Fruit fly (Drosophila melanogaster) whole organism, embryonic: ENCODE measurements around the gene CG42633.
A peak's percentile ranks its signal among the peaks of the same experiment; 100 is the strongest.

Experiments used
- ATbp ChIP-seq: fragments of 200-800 bp; sonication (Bioruptor generic); optimal IDR thresholded peaks from 2 replicates; lab custom pipeline; 2017; ENCODE audit warnings: missing biosample characterization, mild to moderate bottlenecking, missing genetic modification characterization, missing genetic modification reagents
- Adf1 ChIP-seq: fragments of 200-800 bp; sonication (Bioruptor generic); IDR thresholded peaks from 2 replicates; pipeline ENCODE4 v1.3.6; 2022; ENCODE audit warnings: missing biosample characterization, missing genetic modification characterization
- Awh ChIP-seq: fragments of 200-800 bp; sonication (Bioruptor generic); IDR thresholded peaks from 2 replicates; pipeline ENCODE4, ENCODE4 v1.3.6; 2022; ENCODE audit warnings: missing biosample characterization, missing genetic modification characterization
- C15 ChIP-seq: fragments of 200-800 bp; sonication (Bioruptor generic); IDR thresholded peaks from 3 replicates; pipeline ENCODE4 v1.3.6; 2022; ENCODE audit warnings: missing biosample characterization, missing genetic modification characterization
- CG10321 ChIP-seq: fragments of 200-800 bp; sonication (Bioruptor generic); IDR thresholded peaks from 2 replicates; pipeline ENCODE4 v1.3.6; 2022; ENCODE audit warnings: missing biosample characterization, missing genetic modification characterization
- CG10654 ChIP-seq: fragments of 200-800 bp; sonication (Bioruptor generic); optimal IDR thresholded peaks from 2 replicates; lab custom pipeline; 2016; ENCODE audit warnings: missing biosample characterization, missing genetic modification characterization
- CG11247 ChIP-seq: fragments of 200-800 bp; sonication (Bioruptor generic); IDR thresholded peaks from 2 replicates; pipeline ENCODE4 v1.3.6; 2022; ENCODE audit warnings: missing biosample characterization, missing genetic modification characterization
- CG11696 ChIP-seq: fragments of 200-800 bp; sonication (Bioruptor generic); IDR thresholded peaks from 2 replicates; pipeline ENCODE4 v1.3.6; 2022; ENCODE audit warnings: missing biosample characterization, missing genetic modification characterization
- CG12219 ChIP-seq: fragments of 200-800 bp; sonication (Bioruptor generic); optimal IDR thresholded peaks from 3 replicates; lab custom pipeline; 2018; ENCODE audit warnings: missing biosample characterization, mild to moderate bottlenecking, missing genetic modification characterization
- CG12299 ChIP-seq: fragments of 200-800 bp; sonication (Bioruptor generic); optimal IDR thresholded peaks from 2 replicates; lab custom pipeline; 2018; ENCODE audit warnings: missing biosample characterization, mild to moderate bottlenecking, missing genetic modification characterization
- CG13123 ChIP-seq: fragments of 200-800 bp; sonication (Bioruptor generic); optimal IDR thresholded peaks from 2 replicates; lab custom pipeline; 2016; ENCODE audit warnings: missing biosample characterization, missing genetic modification characterization
- CG13296 ChIP-seq: fragments of 200-800 bp; sonication (Bioruptor generic); optimal IDR thresholded peaks from 3 replicates; lab custom pipeline; 2018; ENCODE audit warnings: missing biosample characterization, mild to moderate bottlenecking, missing genetic modification characterization
- CG14441 ChIP-seq: fragments of 200-800 bp; sonication (Bioruptor generic); IDR thresholded peaks from 2 replicates; pipeline ENCODE4 v1.3.6; 2022; ENCODE audit warnings: missing biosample characterization, missing genetic modification characterization
- CG18619 ChIP-seq: fragments of 200-800 bp; sonication (Bioruptor generic); optimal IDR thresholded peaks from 3 replicates; lab custom pipeline; 2017; ENCODE audit warnings: missing biosample characterization, mild to moderate bottlenecking, missing genetic modification characterization
- CG18764 ChIP-seq: fragments of 200-800 bp; sonication (Bioruptor generic); optimal IDR thresholded peaks from 3 replicates; lab custom pipeline; 2016; ENCODE audit warnings: missing biosample characterization, missing genetic modification characterization
- CG2199 ChIP-seq: fragments of 200-800 bp; sonication (Bioruptor generic); IDR thresholded peaks from 3 replicates; pipeline ENCODE4 v1.3.6; 2022; ENCODE audit warnings: missing biosample characterization, missing genetic modification characterization
- CG30020 ChIP-seq: fragments of 200-800 bp; optimal IDR thresholded peaks from 2 replicates; lab custom pipeline; 2019; ENCODE audit warnings: missing biosample characterization, mild to moderate bottlenecking, missing genetic modification characterization, moderate library complexity
- CG4424 ChIP-seq: fragments of 200-800 bp; sonication (Bioruptor generic); optimal IDR thresholded peaks from 3 replicates; lab custom pipeline; 2016; ENCODE audit warnings: missing biosample characterization, missing genetic modification characterization
- D19B ChIP-seq: fragments of 200-800 bp; sonication (Bioruptor generic); optimal IDR thresholded peaks from 2 replicates; lab custom pipeline; 2017; ENCODE audit warnings: missing biosample characterization, mild to moderate bottlenecking, missing genetic modification characterization
- Dad ChIP-seq: fragments of 200-800 bp; sonication (Bioruptor generic); optimal IDR thresholded peaks from 3 replicates; lab custom pipeline; 2016; ENCODE audit warnings: missing biosample characterization, missing genetic modification characterization
- Eip74EF ChIP-seq, 2 experiments: fragments of 200-800 bp in 1 of 2; fragments of >200 bp in 1 of 2; sonication (Bioruptor generic) in 1 of 2; optimal IDR thresholded peaks; 2 replicates each; lab custom pipeline; 2017 to 2019; ENCODE audit warnings: missing biosample characterization in 2 of 2, missing genetic modification characterization in 2 of 2, mild to moderate bottlenecking in 1 of 2, moderate library complexity in 1 of 2
- Elba2 ChIP-seq: fragments of 200-800 bp; sonication (Bioruptor generic); optimal IDR thresholded peaks from 3 replicates; lab custom pipeline; 2016; ENCODE audit warnings: missing biosample characterization, missing genetic modification characterization
- Med ChIP-seq: fragments of 200-800 bp; sonication (Bioruptor generic); peaks from one replicate; lab custom pipeline; 2016; ENCODE audit warnings: missing biosample characterization, missing genetic modification characterization, mild to moderate bottlenecking, inconsistent platforms, moderate library complexity
- Mes4 ChIP-seq: fragments of 200-800 bp; sonication (Bioruptor generic); optimal IDR thresholded peaks from 2 replicates; lab custom pipeline; 2016; ENCODE audit warnings: missing biosample characterization, missing genetic modification characterization
- Nf-YA ChIP-seq: fragments of 200-800 bp; sonication (Bioruptor generic); IDR thresholded peaks from 2 replicates; pipeline ENCODE4 v1.3.6; 2022; ENCODE audit warnings: missing biosample characterization, missing genetic modification characterization
- PHDP ChIP-seq: fragments of 200-800 bp; sonication (Bioruptor generic); optimal IDR thresholded peaks from 3 replicates; lab custom pipeline; 2018; ENCODE audit warnings: missing biosample characterization, mild to moderate bottlenecking, missing genetic modification characterization, moderate library complexity
- Sox100B ChIP-seq: fragments of 200-800 bp; sonication (Bioruptor generic); optimal IDR thresholded peaks from 3 replicates; lab custom pipeline; 2018; ENCODE audit warnings: missing biosample characterization, mild to moderate bottlenecking, missing genetic modification characterization
- Sry-δ ChIP-seq: fragments of 200-800 bp; sonication (Bioruptor generic); optimal IDR thresholded peaks from 2 replicates; lab custom pipeline; 2016; ENCODE audit warnings: missing biosample characterization, missing genetic modification characterization
- ase ChIP-seq: fragments of 200-800 bp; sonication (Bioruptor generic); IDR thresholded peaks from 3 replicates; pipeline ENCODE4 v1.3.6; 2022; ENCODE audit warnings: missing biosample characterization, missing genetic modification characterization
- bab2 ChIP-seq: fragments of 200-800 bp; sonication (Bioruptor generic); optimal IDR thresholded peaks from 2 replicates; lab custom pipeline; 2016; ENCODE audit warnings: missing biosample characterization, missing genetic modification characterization
- crc ChIP-seq: fragments of 200-800 bp; sonication (Bioruptor generic); optimal IDR thresholded peaks from 2 replicates; lab custom pipeline; 2016; ENCODE audit warnings: missing biosample characterization, missing genetic modification characterization
- fd96Cb ChIP-seq: fragments of 200-800 bp; sonication (Bioruptor generic); optimal IDR thresholded peaks from 2 replicates; lab custom pipeline; 2018; ENCODE audit warnings: missing biosample characterization, mild to moderate bottlenecking, missing genetic modification characterization, moderate library complexity
- gce ChIP-seq: fragments of 200-800 bp; sonication (Bioruptor generic); IDR thresholded peaks from 3 replicates; pipeline ENCODE4 v1.3.6; 2022; ENCODE audit warnings: missing biosample characterization, missing genetic modification characterization
- gcm2 ChIP-seq: fragments of 200-800 bp; sonication (Bioruptor generic); optimal IDR thresholded peaks from 2 replicates; lab custom pipeline; 2016; ENCODE audit warnings: missing biosample characterization, missing genetic modification characterization
- gem ChIP-seq: fragments of 200-800 bp; sonication (Bioruptor generic); optimal IDR thresholded peaks from 2 replicates; lab custom pipeline; 2019; ENCODE audit warnings: missing biosample characterization, mild to moderate bottlenecking, missing genetic modification characterization, moderate library complexity
- grau ChIP-seq: fragments of 200-800 bp; optimal IDR thresholded peaks from 3 replicates; lab custom pipeline; 2019; ENCODE audit warnings: missing biosample characterization, mild to moderate bottlenecking, missing genetic modification characterization, moderate library complexity
- grn ChIP-seq: fragments of 200-800 bp; sonication (Bioruptor generic); optimal IDR thresholded peaks from 3 replicates; lab custom pipeline; 2017; ENCODE audit warnings: missing biosample characterization, missing genetic modification characterization
- jigr1 ChIP-seq: fragments of 200-800 bp; sonication (Bioruptor generic); IDR thresholded peaks from 3 replicates; pipeline ENCODE4 v1.3.6; 2022; ENCODE audit warnings: missing biosample characterization, missing genetic modification characterization
- kah ChIP-seq: fragments of 200-800 bp; sonication (Bioruptor generic); optimal IDR thresholded peaks from 2 replicates; lab custom pipeline; 2018; ENCODE audit warnings: missing biosample characterization, mild to moderate bottlenecking, missing genetic modification characterization
- klu ChIP-seq: fragments of 200-800 bp; sonication (Bioruptor generic); IDR thresholded peaks from 2 replicates; pipeline ENCODE4 v1.3.6; 2022; ENCODE audit warnings: missing biosample characterization, missing genetic modification characterization
- nerfin-1 ChIP-seq: fragments of 200-800 bp; sonication (Bioruptor generic); optimal IDR thresholded peaks from 3 replicates; lab custom pipeline; 2019; ENCODE audit warnings: missing biosample characterization, mild to moderate bottlenecking, missing genetic modification characterization, moderate library complexity
- org-1 ChIP-seq: fragments of 200-800 bp; sonication (Bioruptor generic); optimal IDR thresholded peaks from 2 replicates; lab custom pipeline; 2017; ENCODE audit warnings: missing biosample characterization, missing genetic modification characterization
- pb ChIP-seq: fragments of 200-800 bp; sonication (Bioruptor generic); optimal IDR thresholded peaks from 3 replicates; lab custom pipeline; 2016; ENCODE audit warnings: missing biosample characterization, missing genetic modification characterization
- pum ChIP-seq: fragments of 200-800 bp; sonication (Bioruptor generic); optimal IDR thresholded peaks from 2 replicates; lab custom pipeline; 2016; ENCODE audit warnings: missing biosample characterization, missing genetic modification characterization
- sens ChIP-seq: fragments of 200-800 bp; sonication (Bioruptor generic); peaks from one replicate; lab custom pipeline; 2016; ENCODE audit warnings: missing biosample characterization, missing genetic modification characterization
- seq ChIP-seq: fragments of 200-800 bp; sonication (Bioruptor generic); IDR thresholded peaks from 2 replicates; pipeline ENCODE4 v1.3.6; 2022; ENCODE audit warnings: missing biosample characterization, missing genetic modification characterization
- sim ChIP-seq: fragments of 200-800 bp; sonication (Bioruptor generic); IDR thresholded peaks from 2 replicates; pipeline ENCODE4 v1.3.6; 2022; ENCODE audit warnings: missing biosample characterization, missing genetic modification characterization
- slou ChIP-seq: fragments of 200-800 bp; sonication (Bioruptor generic); optimal IDR thresholded peaks from 3 replicates; lab custom pipeline; 2016; ENCODE audit warnings: missing biosample characterization, missing genetic modification characterization
- stwl ChIP-seq: fragments of 200-800 bp; sonication (Bioruptor generic); optimal IDR thresholded peaks from 3 replicates; lab custom pipeline; 2018; ENCODE audit warnings: missing biosample characterization, mild to moderate bottlenecking, missing genetic modification characterization, moderate library complexity
- zf30C ChIP-seq: fragments of 200-800 bp; sonication (Bioruptor generic); optimal IDR thresholded peaks from 3 replicates; lab custom pipeline; 2018; ENCODE audit warnings: missing biosample characterization, mild to moderate bottlenecking, missing genetic modification characterization

Gene CG42633

DNA sequence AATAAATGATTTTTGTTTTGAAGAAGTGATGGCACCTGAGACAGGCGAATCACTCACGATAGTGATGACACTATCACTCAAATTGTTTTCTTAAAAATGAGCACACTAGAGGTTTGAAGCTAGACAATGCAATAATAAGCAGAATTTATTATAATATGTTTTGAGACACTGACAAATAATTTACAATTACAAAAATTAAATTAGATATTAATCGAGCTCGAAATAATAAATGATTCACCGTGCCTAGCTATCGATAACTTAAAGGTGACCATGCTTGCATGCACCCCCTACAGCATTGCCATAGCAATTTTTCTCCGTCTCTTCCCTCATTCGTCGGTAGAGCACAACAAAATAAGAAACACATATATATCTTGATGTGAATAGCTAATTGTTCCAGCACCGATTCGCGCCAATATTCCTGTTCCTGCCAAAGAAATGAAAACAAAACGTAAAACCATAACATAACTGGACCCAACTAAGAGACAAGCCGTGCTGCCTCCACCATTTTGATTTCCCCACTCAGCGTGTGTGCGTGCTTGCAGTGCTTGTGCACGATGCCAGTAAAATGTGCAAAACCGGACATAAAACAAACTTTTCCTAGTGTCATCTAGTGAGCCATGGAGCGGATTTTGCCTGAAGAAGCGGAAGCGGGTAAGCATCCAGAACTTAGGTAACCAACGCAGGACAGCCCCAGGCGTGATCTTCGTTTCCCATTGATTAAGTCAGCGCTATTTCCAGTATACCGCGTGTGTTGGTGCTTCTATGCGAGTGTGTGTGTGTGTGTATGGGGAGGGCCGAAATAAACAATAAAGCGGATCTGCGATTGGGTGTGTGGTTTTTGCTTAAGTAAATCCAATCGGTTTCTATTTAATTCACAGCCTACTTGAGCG lies 20.9 kb downstream of the CG42633 start, which contains the start of the genes MED7 and Cap-H2 (continued):
- TF ChIP-seq D19B (peak; percentile 15), grau (tag; lab: Kevin White, UChicago) (peak; percentile 80), CG4424 (GFP tag; lab: Kevin White, UChicago) (peak; percentile 91), klu (GFP tag; lab: Robert Waterston, UW) (peak; percentile 84), CG13296 (peak; percentile 54), fd96Cb (tag; lab: Kevin White, UChicago) (peak; percentile 67), sim (no peak), zf30C (no peak), Elba2 (GFP tag; lab: Kevin White, UChicago) (peak; percentile 53), CG11696 (GFP tag; lab: Robert Waterston, UW) (0 out of 2 replicates have a peak, but pooled peaks have one; percentile 34), CG10654 (GFP tag; lab: Kevin White, UChicago) (peak; percentile 85), Nf-YA (peak; percentile 17; the same call in 1 of the 2 replicates), kah (GFP tag; lab: Kevin White, UChicago) (no peak), CG18619 (GFP tag; lab: Kevin White, UChicago) (peak; percentile 52), CG13123 (peak; percentile 78), Sox100B (GFP tag; lab: Kevin White, UChicago) (peak; percentile 41), pb (GFP tag; lab: Kevin White, UChicago) (peak; percentile 50), Sry-δ (peak; percentile 97), Eip74EF (GFP tag; optimal IDR thresholded peaks at IDR 0.05; lab: Kevin White, UChicago) (no peak), CG12219 (peak; percentile 23), slou (GFP tag; lab: Kevin White, UChicago) (peak; percentile 65), Dad (GFP tag; lab: Kevin White, UChicago) (peak; percentile 65)

DNA sequence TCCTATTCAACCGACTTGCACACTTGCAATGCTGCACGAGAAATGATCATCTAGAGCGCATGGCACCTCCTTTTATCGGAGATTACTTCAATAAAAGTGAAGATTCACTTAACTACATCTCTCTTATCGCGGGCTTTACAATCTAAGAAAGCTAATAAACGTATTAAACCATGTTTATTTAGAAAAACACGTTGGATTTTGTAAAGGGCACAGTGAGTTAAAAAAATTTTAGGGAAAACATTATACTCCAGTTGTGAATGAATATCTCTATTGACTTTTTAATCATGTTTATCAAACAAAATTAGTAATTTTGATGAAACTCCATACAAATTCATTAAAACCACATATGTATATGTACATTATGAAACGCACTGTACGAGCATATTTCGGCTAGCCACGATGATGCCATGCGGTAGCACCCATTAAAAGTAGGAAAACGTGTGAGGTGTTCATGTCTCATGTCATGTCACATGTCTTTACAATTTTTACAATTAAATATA lies 22.7 kb downstream of the CG42633 start, which contains the start of gene CG31272:
TSS of gene CG31272 (minus strand) at position 51 of the 500 bp plus-strand sequence.
- TF ChIP-seq C15 (GFP tag; lab: Robert Waterston, UW) (no peak), bab2 (GFP tag; lab: Kevin White, UChicago) (no peak), ase (GFP tag; lab: Robert Waterston, UW) (no peak), CG11247 (GFP tag; lab: Robert Waterston, UW) (no peak), pum (GFP tag; lab: Kevin White, UChicago) (no peak), Awh (GFP tag; lab: Robert Waterston, UW) (no peak), jigr1 (no peak), gem (tag; lab: Kevin White, UChicago) (peak; percentile 8), nerfin-1 (no peak), seq (GFP tag; lab: Robert Waterston, UW) (no peak), stwl (tag; lab: Kevin White, UChicago) (no peak), grn (GFP tag; lab: Kevin White, UChicago) (no peak), gcm2 (GFP tag; lab: Kevin White, UChicago) (no peak), CG10321 (GFP tag; lab: Robert Waterston, UW) (no peak), CG12299 (tag; lab: Kevin White, UChicago) (no peak), Mes4 (GFP tag; lab: Kevin White, UChicago) (no peak), fd96Cb (tag; lab: Kevin White, UChicago) (no peak), Adf1 (no peak), CG2199 (GFP tag; lab: Robert Waterston, UW) (no peak), CG18764 (GFP tag; lab: Kevin White, UChicago) (no peak), CG13296 (peak; percentile 16), CG30020 (tag; lab: Kevin White, UChicago) (no peak), crc (GFP tag; lab: Kevin White, UChicago) (no peak), sens (peak; percentile 55), ATbp (GFP tag; lab: Kevin White, UChicago) (peak; percentile 11), gce (GFP tag; lab: Robert Waterston, UW) (no peak), PHDP (no peak), CG14441 (GFP tag; lab: Robert Waterston, UW) (no peak), org-1 (no peak), Med (peak; percentile 62)
